Worm (Caenorhabditis elegans) whole organism, early embryonic: ENCODE measurements around the gene F49H12.4.
A peak's percentile ranks its signal among the peaks of the same experiment; 100 is the strongest.

Experiments used
- F13C5.2 ChIP-seq: sonication (generic microtip); optimal IDR thresholded peaks from 2 replicates; lab custom pipeline; 2017; ENCODE audit warnings: mild to moderate bottlenecking, missing genetic modification characterization, inconsistent platforms, missing compliant biosample characterization
- aly-1 ChIP-seq: sonication (generic microtip); optimal IDR thresholded peaks from 2 replicates; lab custom pipeline; 2016; ENCODE audit warnings: missing genetic modification characterization, missing compliant biosample characterization
- ama-1 ChIP-seq: fragments of 150-350 bp; optimal IDR thresholded peaks from 2 replicates; lab custom pipeline; 2014
- ceh-13 ChIP-seq: fragments of 200-800 bp; sonication (Bioruptor generic); optimal IDR thresholded peaks from 2 replicates; lab custom pipeline; 2018; ENCODE audit warnings: mild to moderate bottlenecking, missing genetic modification characterization, missing compliant biosample characterization
- flt-1 ChIP-seq: fragments of 200-800 bp; sonication (Bioruptor generic); IDR thresholded peaks from 2 replicates; pipeline ENCODE4 v1.3.6; 2022; ENCODE audit warnings: missing genetic modification characterization, missing compliant biosample characterization
- hmbx-1 ChIP-seq: sonication (generic microtip); optimal IDR thresholded peaks from 2 replicates; lab custom pipeline; 2016; ENCODE audit warnings: mild to moderate bottlenecking, missing genetic modification characterization, missing compliant biosample characterization
- scrt-1 ChIP-seq: fragments of 200-800 bp; sonication (Bioruptor generic); IDR thresholded peaks from 2 replicates; pipeline ENCODE4 v1.3.6; 2022; ENCODE audit warnings: missing genetic modification characterization, missing compliant biosample characterization
- tbx-11 ChIP-seq: fragments of 200-800 bp; sonication (Bioruptor generic); IDR thresholded peaks from 2 replicates; pipeline ENCODE4 v1.3.6; 2022; ENCODE audit warnings: missing genetic modification characterization, missing compliant biosample characterization
- tra-4 ChIP-seq: sonication (generic microtip); optimal IDR thresholded peaks from 2 replicates; lab custom pipeline; 2017; ENCODE audit warnings: missing genetic modification characterization, missing compliant biosample characterization

DNA sequence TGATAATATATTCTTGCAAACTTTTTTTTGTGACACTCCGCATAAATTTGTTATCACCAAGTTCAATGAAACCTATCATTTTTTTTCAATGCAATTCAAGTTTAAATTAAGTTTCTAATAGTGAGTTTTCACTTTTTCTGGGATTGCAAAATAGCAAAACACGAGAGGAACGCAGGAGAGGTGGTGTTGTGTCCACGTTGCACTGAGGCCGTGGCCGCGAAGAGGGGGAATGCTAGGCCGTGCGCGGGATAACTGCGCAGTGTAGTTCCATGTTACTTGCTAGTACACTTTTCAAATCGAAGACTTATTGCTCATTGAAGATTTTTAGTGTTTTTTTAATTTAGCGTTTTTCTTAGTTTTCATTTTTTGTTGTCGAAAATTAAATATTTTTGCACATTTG lies 28.5 kb downstream of the F49H12.4 start:
- TF ChIP-seq hmbx-1 (tag; lab: Kevin White, UChicago) (no peak), scrt-1 (no peak), ama-1 (lab: Kevin White, UChicago) (no peak), ceh-13 (GFP tag; lab: Kevin White, UChicago) (no peak), flt-1 (no peak), tbx-11 (GFP tag; lab: Robert Waterston, UW) (0 out of 2 replicates have a peak, but pooled peaks have one; percentile 8), aly-1 (no peak), tra-4 (tag; lab: Kevin White, UChicago) (no peak), F13C5.2 (no peak)
